Worm (Caenorhabditis elegans): ENCODE results near the gene srh-268.

- no peak for TF ChIP-seq him-1 (tag; optimal IDR thresholded peaks at IDR 0.05)
- no peak for TF ChIP-seq W03F9.2 (tag; optimal IDR thresholded peaks at IDR 0.05)
- TF ChIP-seq dao-5 (tag; optimal IDR thresholded peaks at IDR 0.05): no peak
Measured at ce11 chrV:7553873-7554362, 14.8 kb downstream of the srh-268 start, which contains the start of gene ttr-10.

All from whole organism, L4/young adult.